Fruit fly (Drosophila melanogaster) whole organism: Measurements from ENCODE around the gene GluRIIB.

Source experiments
- CG8478 ChIP-seq: fragments of >200 bp; optimal IDR thresholded peaks from 2 replicates; lab custom pipeline; 2018; ENCODE audit warnings: inconsistent platforms
- Dll ChIP-seq: fragments of >200 bp; optimal IDR thresholded peaks from 2 replicates; lab custom pipeline; 2017
- EcR ChIP-seq, 2 experiments: fragments of >200 bp; optimal IDR thresholded peaks; 2 replicates each; lab custom pipeline; 2017; ENCODE audit warnings: missing biosample characterization in 2 of 2, missing genetic modification characterization in 2 of 2, missing genetic modification reagents in 2 of 2
- pan ChIP-seq: fragments of >200 bp; optimal IDR thresholded peaks from 2 replicates; lab custom pipeline; 2017
- psq ChIP-seq: fragments of >200 bp; optimal IDR thresholded peaks from 2 replicates; lab custom pipeline; 2017
- usp ChIP-seq: fragments of >200 bp; optimal IDR thresholded peaks from 2 replicates; lab custom pipeline; 2017; ENCODE audit warnings: missing biosample characterization, missing genetic modification characterization, mixed read lengths

DNA sequence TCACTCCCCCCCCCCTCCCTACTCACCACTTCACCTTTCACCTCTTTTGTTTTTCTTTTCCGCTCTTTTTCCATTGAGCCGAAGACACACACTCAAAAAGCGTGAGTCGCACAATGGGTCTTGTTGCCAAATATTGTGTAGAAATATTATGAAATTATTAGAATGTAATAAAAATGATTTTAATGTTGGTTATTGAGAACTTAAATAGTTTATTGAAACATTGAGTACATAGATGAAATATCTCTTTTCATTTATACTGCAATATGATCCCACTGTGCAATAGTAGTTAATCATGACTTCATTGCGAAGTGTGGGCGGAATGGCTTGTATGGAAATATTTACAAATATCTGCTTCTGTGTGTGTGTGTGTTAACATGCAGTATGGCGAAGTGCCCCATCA lies 8.0 kb downstream of the GluRIIB start:
- TF ChIP-seq Dll (lab: Kevin White, UChicago) (no peak), CG8478 (no peak), usp (GFP tag; lab: Kevin White, UChicago) (no peak), psq (lab: Kevin White, UChicago) (no peak), EcR (GFP tag; optimal IDR thresholded peaks at IDR 0.05; lab: Kevin White, UChicago) (no peak), pan (lab: Kevin White, UChicago) (no peak)
